Worm (Caenorhabditis elegans): Measurements from ENCODE around the gene str-46.

Gene str-46

DNA sequence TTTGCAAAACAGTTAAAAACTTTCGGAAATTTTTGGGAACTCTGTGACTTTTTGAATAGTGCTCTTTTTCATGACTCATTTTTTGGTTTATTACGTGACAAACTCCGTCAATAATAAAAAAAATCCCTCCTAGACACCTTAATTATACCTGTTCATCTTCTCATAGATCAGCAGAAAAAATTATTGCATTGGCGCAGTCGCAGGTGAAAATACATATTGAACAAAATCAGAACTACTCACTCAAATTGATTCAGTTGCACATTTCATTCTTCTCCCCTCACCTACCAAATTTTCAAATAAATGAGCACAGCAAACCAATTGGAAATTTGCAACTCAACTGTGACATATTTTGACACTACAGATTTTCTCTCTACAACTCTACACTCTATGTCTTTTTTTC, 6.8 kb downstream of the str-46 start, which contains the start of gene srh-127:
Gene srh-127, plus strand, starts transcription at position 301 of the 400 bp plus-strand sequence.
- TF ChIP-seq unc-62 (GFP tag; optimal IDR thresholded peaks at IDR 0.05): no peak

DNA sequence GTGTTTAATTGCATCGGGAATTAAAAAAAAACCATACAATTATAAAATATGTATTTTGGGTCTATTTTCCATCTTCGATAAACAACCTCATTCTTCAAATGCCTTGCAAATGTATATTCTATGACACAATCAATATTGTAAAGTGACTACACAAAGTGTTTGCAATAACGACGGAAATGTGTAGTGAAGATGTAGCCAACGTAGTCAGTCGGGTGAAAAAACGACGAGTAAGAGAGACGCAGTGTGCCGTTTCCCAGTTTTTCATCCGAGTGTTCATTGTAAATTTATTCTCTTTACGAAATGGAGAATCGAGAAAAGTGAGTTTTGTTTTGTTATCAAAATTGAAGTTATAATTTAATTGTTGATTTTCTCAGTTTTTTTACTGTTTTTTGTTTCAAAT, 7.8 kb downstream of the str-46 start, which contains the start of gene F37B4.15:
Gene F37B4.15, plus strand, starts transcription at position 301 of the 400 bp plus-strand sequence.
- no peak for TF ChIP-seq unc-62 (GFP tag; optimal IDR thresholded peaks at IDR 0.05)

- TF ChIP-seq unc-62 (GFP tag; optimal IDR thresholded peaks at IDR 0.05): no peak
These were observed 11.1 kb downstream of the str-46 start, which contains the start of gene srw-4 for ce11 chrV:2888681-2889080. srw-4 (minus strand) TSS chrV:2888781.

DNA sequence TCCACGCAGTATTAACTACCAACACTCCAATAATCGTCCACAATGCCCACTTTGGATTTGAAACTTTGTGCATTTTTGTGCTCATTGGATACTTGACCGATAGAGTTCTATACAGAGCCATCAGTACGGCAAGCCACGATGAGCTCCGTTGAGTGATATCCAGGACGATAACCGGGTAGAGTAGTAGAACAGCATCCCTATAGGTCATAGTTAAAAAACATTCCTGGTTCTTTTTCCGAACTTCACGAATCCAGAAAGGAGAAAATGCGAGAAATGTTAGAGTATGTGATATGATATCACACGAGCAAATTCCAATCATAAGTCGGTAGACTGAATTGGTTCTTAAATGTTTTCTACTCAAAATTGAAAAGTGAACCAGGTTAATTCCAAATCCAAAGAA, 11.5 kb downstream of the str-46 start:
- no peak for TF ChIP-seq unc-62 (GFP tag; optimal IDR thresholded peaks at IDR 0.05)

DNA sequence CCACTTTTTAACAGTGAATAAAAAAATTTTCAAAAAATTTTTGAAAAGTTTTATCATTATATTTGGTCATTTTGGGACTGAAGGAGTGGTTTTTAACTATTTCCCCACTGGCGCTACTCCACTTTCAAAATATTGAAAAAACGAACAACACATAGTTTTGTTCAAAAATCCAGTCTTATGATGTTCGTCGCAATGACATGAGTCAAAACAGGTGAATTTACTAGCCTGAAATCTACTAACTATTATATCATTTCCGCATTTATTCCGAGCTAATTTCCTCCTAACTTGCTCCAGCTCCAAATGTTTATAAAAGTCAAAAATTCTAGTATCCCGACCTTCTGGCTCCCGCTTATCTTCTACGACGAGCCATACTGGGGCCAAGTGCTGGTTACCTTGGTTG, 15.4 kb downstream of the str-46 start, which contains the start of gene sre-24:
Gene sre-24, plus strand, starts transcription at position 301 of the 400 bp plus-strand sequence.
- no peak for TF ChIP-seq unc-62 (GFP tag; optimal IDR thresholded peaks at IDR 0.05)

DNA sequence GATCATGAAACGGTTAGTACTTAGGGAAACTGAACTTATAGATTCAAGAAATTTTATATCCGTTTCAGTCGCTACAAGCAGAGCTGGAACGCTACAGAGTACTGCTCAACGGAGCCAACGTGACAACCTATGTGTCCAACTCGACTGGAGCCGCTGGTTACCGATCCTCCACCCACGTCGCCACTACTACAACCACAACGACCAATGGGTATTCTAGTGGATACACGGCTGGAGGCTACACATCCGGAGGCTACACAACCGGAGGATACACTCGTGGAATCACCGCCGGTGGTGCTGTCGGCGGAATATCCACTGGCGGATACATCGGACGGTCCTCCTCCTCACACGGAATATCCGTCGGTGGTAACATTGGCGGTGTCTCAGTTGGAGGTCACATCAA, 16.7 kb downstream of the str-46 start:
- no peak for TF ChIP-seq unc-62 (GFP tag; optimal IDR thresholded peaks at IDR 0.05)

DNA sequence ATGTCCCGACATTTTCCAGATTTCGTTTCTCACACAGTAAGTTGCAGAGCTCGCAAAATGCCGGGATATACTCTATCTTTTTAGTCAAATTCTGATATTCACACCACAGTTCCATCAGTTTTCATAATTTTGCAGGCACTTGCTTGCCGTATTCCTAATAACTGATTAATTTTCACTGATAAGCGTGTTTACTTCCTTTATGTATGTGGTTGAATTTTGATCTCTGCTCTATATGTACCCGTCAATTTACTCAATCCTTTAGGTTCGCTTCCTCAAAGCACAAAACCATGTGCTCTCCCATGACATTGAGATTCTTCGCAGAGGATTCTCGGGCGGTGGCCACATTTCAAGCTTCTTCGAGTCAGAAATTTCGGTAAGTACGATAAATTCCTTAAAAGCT, 18.2 kb downstream of the str-46 start:
- no peak for TF ChIP-seq unc-62 (GFP tag; optimal IDR thresholded peaks at IDR 0.05)

- TF ChIP-seq unc-62 (GFP tag; optimal IDR thresholded peaks at IDR 0.05): no peak
These were observed 18.8 kb downstream of the str-46 start, which contains the start of gene ifc-1 for ce11 chrV:2881016-2881415. ifc-1 (plus strand) TSS chrV:2881393.

DNA sequence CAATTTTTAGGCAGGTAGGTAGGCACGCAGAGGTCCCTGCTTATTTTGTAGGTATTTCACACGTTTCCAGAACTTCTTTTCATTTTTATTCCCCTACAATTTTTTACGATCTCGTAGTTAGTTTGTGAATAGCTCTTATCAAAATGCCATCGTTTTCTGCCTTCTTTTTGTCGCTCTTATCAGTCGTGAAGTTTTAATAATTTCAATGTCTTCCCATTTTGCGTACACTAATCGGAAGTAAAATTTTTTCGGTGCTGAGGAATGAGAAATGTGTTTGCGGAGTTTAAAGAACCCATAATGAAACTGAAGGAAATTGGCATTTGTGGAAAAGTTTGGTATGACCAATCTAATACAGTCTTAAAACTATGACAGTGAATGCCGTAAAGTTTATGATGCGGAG, 19.4 kb downstream of the str-46 start:
- no peak for TF ChIP-seq unc-62 (GFP tag; optimal IDR thresholded peaks at IDR 0.05)

ce11 chrV:2879801-2880200, 20.0 kb downstream of the str-46 start, which contains the start of gene str-39:
str-39 (minus strand) TSS chrV:2879901.
- no peak for TF ChIP-seq unc-62 (GFP tag; optimal IDR thresholded peaks at IDR 0.05)

DNA sequence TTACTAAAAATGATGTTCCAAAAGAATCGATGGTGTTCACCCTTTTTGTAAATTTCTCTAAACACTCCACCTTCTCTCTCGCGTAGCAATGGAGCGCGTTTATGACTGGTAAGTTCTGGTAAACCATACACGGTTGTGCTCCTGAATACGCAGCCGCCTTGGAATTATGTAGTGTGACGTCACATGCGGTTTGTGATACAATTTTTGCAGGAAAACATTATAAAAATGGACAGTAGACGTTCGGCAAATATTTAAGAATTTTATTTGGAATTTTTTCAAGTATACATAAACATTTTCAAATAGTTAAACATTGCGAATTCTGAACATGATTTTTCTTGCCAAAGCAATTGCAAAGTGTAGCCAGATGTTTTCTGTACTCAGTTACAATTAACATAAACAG, 22.3 kb downstream of the str-46 start, which contains the start of gene F37B4.10:
Gene F37B4.10, minus strand, starts transcription at position 101 of the 400 bp plus-strand sequence.
- TF ChIP-seq unc-62 (GFP tag; optimal IDR thresholded peaks at IDR 0.05): no peak

DNA sequence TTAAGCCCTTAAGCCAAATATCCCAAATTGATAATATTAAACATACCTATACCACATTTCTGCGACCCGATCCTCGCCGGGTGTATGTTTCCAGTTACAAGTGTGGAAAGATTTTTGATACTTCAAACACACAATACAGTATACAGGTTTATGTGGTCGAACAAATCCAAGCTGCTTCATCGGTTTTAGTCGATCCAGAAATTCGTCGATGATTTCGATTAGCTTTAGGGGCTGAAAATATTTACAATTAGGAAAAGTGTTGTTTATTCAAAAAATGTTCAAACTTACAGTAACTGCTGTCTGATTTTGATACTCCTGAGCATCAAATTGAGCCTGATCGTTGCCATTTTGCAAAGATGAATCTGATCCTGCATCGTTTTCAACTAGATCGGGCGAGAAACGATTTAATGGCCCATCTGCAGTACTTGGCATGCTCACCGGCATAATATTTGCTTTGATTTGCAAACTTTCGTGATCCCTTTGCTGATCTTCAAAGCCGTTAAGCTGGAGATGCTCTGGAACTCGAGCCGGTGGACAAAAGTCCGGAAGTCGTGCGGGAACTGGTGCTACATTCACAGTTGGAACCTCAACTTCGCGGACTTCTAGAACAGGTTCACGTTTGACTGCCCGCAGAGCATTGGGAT, 23.5 kb downstream of the str-46 start:
- no peak for TF ChIP-seq unc-62 (GFP tag; optimal IDR thresholded peaks at IDR 0.05)

ce11 chrV:2875422-2875821, 24.3 kb downstream of the str-46 start, which contains the start of gene folt-2:
folt-2 (minus strand) TSS chrV:2875600.
- no peak for TF ChIP-seq unc-62 (GFP tag; optimal IDR thresholded peaks at IDR 0.05)

ce11 chrV:2872947-2873346, 26.8 kb downstream of the str-46 start:
- TF ChIP-seq unc-62 (GFP tag; optimal IDR thresholded peaks at IDR 0.05): no peak

DNA sequence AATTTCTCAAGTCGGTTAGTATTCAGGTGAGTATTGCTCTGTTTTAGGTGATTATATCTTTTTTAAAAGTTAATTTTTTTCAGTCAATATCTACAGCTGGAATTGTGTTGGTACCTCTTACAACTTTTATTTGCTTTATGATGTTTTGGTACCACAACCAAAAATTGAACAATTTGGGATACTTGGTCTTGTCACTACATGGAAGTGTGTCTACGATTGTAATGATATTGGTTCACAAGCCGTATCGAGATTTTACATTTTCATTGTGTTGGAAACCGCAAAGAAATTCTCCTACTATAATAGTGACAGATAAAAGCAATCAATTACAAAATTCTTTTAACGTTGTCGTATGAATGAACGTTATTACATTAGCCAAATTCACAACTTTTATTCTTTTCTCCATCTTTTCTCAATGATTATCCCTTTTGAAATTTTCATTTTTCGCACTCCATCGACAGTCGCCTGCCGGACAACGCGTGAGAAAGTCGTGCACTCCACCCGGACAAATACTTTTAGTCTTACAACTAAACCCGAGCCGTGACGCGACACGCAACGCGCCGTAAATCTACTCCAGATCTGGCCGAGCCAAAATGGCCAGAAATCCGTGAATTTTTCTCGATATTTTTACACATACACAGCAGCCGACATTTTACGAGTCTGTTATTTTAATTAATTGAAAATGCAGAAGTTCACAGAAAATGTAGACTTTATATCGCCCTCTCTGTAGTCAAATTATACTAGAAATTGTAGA, 27.8 kb downstream of the str-46 start:
- TF ChIP-seq unc-62 (GFP tag; optimal IDR thresholded peaks at IDR 0.05): no peak

DNA sequence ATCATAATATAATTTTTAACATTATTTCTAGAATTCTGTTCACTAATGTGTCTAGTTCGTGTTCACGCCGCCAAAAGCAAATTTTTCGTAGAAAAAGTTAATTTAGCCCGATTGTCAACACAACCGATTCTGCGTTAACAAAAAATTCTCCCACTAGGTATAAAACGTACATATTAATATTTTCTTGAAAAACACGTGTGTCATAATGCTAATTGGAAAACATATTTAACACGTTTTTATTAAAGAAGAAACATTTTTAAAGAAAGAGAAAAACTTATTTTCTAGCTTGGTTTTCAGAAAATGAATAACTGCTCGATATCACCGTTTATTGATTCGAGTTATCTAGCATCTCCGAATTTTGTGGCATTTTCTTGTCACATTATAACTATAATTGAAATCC, 29.6 kb downstream of the str-46 start, which contains the start of gene srh-243:
Gene srh-243, plus strand, starts transcription at position 301 of the 400 bp plus-strand sequence.
- no peak for TF ChIP-seq unc-62 (GFP tag; optimal IDR thresholded peaks at IDR 0.05)

- no peak for TF ChIP-seq unc-62 (GFP tag; optimal IDR thresholded peaks at IDR 0.05)
These were observed 30.3 kb downstream of the str-46 start, which contains the start of gene srh-241 for ce11 chrV:2869503-2869902. srh-241 (minus strand) TSS chrV:2869603.

Measured in whole organism, dauer.